Worm (Caenorhabditis elegans) whole organism, L1 larva: ENCODE results near the gene K12H6.12.

ENCODE experiments used
- dsc-1 ChIP-seq: sonication (generic microtip); optimal IDR thresholded peaks from 2 replicates; lab custom pipeline; 2016; ENCODE audit warnings: mild to moderate bottlenecking, missing genetic modification characterization, missing compliant biosample characterization
- fos-1 ChIP-seq: fragments of 150-350 bp; optimal IDR thresholded peaks from 2 replicates; lab custom pipeline; 2014; ENCODE audit warnings: missing biosample characterization, missing genetic modification characterization
- jun-1 ChIP-seq: fragments of 150-350 bp; optimal IDR thresholded peaks from 2 replicates; lab custom pipeline; 2014; ENCODE audit warnings: missing biosample characterization, missing genetic modification reagents, missing genetic modification characterization
- lir-3 ChIP-seq: sonication (generic microtip); optimal IDR thresholded peaks from 2 replicates; lab custom pipeline; 2016; ENCODE audit warnings: mild to moderate bottlenecking, missing genetic modification characterization, moderate library complexity, missing compliant biosample characterization; ENCODE audit not compliant: poor library complexity
- sox-4 ChIP-seq: sonication (generic microtip); optimal IDR thresholded peaks from 2 replicates; lab custom pipeline; 2016; ENCODE audit warnings: missing genetic modification characterization, missing compliant biosample characterization

DNA sequence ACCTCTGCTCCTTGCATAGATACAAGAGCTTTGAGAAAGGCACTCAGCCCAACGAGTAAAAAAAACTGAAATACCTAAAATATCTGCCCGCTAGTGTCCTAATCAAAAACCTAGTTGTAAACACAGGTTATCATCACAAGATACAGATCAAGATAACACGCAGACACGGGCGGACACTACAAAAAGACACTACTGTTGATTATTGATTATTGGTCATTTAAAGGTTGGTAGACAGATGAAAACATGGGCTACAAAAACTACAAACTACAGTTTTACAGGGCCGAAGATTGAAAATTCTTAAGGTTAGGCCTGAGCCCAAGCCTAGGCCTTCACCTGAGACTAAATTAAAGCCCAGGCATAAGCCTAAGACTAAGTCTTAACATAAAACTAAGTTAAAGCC lies 50.9 kb downstream of the K12H6.12 start:
- TF ChIP-seq jun-1 (no peak), fos-1 (tag; lab: Kevin White, UChicago) (no peak), sox-4 (tag; lab: Kevin White, UChicago) (no peak), lir-3 (tag; lab: Kevin White, UChicago) (no peak), dsc-1 (tag; lab: Kevin White, UChicago) (no peak)
